Worm (Caenorhabditis elegans) whole organism, young adult: ENCODE results near the gene F08C6.5.

Experiments used
- Y67H2A.10 ChIP-seq: fragments of 200-800 bp; sonication (Bioruptor generic); conservative IDR thresholded peaks from 2 replicates; pipeline ENCODE4 v1.3.6; 2022; ENCODE audit warnings: missing genetic modification reagents, missing genetic modification characterization, missing compliant biosample characterization
- athp-1 ChIP-seq: sonication (generic microtip); optimal IDR thresholded peaks from 2 replicates; lab custom pipeline; 2017; ENCODE audit warnings: mild to moderate bottlenecking, missing genetic modification characterization, missing compliant biosample characterization
- nhr-179 ChIP-seq: sonication (generic microtip); optimal IDR thresholded peaks from 2 replicates; lab custom pipeline; 2016; ENCODE audit warnings: mild to moderate bottlenecking, missing genetic modification characterization, missing compliant biosample characterization
- unc-62 ChIP-seq: fragments of 150-350 bp; optimal IDR thresholded peaks from 2 replicates; lab custom pipeline; 2014; ENCODE audit warnings: missing biosample characterization, missing genetic modification reagents, missing genetic modification characterization
- ztf-22 ChIP-seq: fragments of 200-800 bp; sonication (Bioruptor generic); optimal IDR thresholded peaks from 2 replicates; lab custom pipeline; 2018; ENCODE audit warnings: mild to moderate bottlenecking, missing genetic modification characterization, moderate library complexity, missing compliant biosample characterization

DNA sequence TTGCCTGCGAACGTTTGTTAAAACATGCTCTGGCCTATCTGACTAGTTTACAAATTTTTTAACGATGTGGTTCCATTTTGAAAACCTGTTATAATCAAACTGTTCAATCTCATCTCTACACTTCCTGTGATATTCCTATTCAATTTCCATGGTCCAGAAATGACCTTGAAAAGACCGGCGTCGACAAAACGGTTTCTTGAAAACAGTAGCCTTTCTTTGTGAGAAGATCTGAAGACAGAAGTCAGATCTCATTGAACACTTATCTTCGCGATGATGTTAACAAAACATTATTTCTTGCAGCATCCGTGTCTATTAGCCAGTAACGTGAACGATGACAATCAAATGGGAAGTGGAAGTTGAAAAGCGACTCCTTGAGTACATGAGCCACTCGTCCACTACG, 37.4 kb downstream of the F08C6.5 start, which contains the start of gene C44E12.1:
- no peak for TF ChIP-seq unc-62 (GFP tag; lab: Kevin White, UChicago)
- no peak for TF ChIP-seq nhr-179 (tag; lab: Kevin White, UChicago)
- TF ChIP-seq athp-1 (tag; lab: Kevin White, UChicago), result no peak
- no peak for TF ChIP-seq Y67H2A.10 (GFP tag; lab: Robert Waterston, UW)
- no peak for TF ChIP-seq ztf-22
